Fruit fly (Drosophila melanogaster) whole organism, prepupa: ENCODE results near the gene CG2993.

Source experiments
- CG8632 ChIP-seq: fragments of 200-800 bp; sonication (Bioruptor generic); optimal IDR thresholded peaks from 3 replicates; lab custom pipeline; 2016; ENCODE audit warnings: missing biosample characterization, missing genetic modification characterization
- Sox102F ChIP-seq: fragments of 200-800 bp; sonication (Bioruptor generic); optimal IDR thresholded peaks from 2 replicates; lab custom pipeline; 2016; ENCODE audit warnings: missing biosample characterization, mild to moderate bottlenecking, missing genetic modification characterization
- achi ChIP-seq: fragments of 200-800 bp; sonication (Bioruptor generic); optimal IDR thresholded peaks from 3 replicates; lab custom pipeline; 2016; ENCODE audit warnings: missing biosample characterization, missing genetic modification characterization
- salr ChIP-seq, 2 experiments: fragments of 200-800 bp; sonication (Bioruptor generic); optimal IDR thresholded peaks; 3 replicates each; lab custom pipeline; 2016 to 2018; ENCODE audit warnings: missing biosample characterization in 2 of 2, missing genetic modification characterization in 2 of 2, mild to moderate bottlenecking in 1 of 2
- ss ChIP-seq, 2 experiments: fragments of 200-800 bp; sonication (Bioruptor generic); optimal IDR thresholded peaks; 2 replicates in 1 of 2; 3 replicates in 1 of 2; lab custom pipeline; 2017 to 2018; ENCODE audit warnings: mild to moderate bottlenecking in 2 of 2, missing biosample characterization in 2 of 2, missing genetic modification characterization in 2 of 2, moderate library complexity in 1 of 2
- svp ChIP-seq: fragments of 200-800 bp; sonication (Bioruptor generic); peaks from one replicate; lab custom pipeline; 2016; ENCODE audit warnings: missing biosample characterization, missing genetic modification characterization
- topi ChIP-seq: fragments of 200-800 bp; sonication (Bioruptor generic); optimal IDR thresholded peaks from 3 replicates; lab custom pipeline; 2016; ENCODE audit warnings: missing biosample characterization, missing genetic modification characterization

- TF ChIP-seq Sox102F (GFP tag; lab: Kevin White, UChicago) = peak; percentile 61
- no peak for TF ChIP-seq CG8632
- peak; percentile 57 for TF ChIP-seq achi (GFP tag; lab: Kevin White, UChicago)
- peak; percentile 71 for TF ChIP-seq topi (GFP tag; lab: Kevin White, UChicago)
- peak in 1 of 2 experiments; percentile 88 for TF ChIP-seq salr (GFP tag; optimal IDR thresholded peaks at IDR 0.05; lab: Kevin White, UChicago)
- peak; percentile 87 for TF ChIP-seq svp (GFP tag; lab: Kevin White, UChicago)
- TF ChIP-seq ss (GFP tag; optimal IDR thresholded peaks at IDR 0.05; lab: Kevin White, UChicago) = no peak
Measured at dm6 chr3R:7809662-7810621, at the start of gene CG2993, which contains the start of gene sgll.
